Worm (Caenorhabditis elegans) whole organism, young adult: ENCODE results near the gene F58G11.4.

Experiments
- B0261.1 ChIP-seq: sonication (generic microtip); optimal IDR thresholded peaks from 2 replicates; lab custom pipeline; 2016; ENCODE audit warnings: mild to moderate bottlenecking, missing genetic modification characterization, moderate library complexity, missing compliant biosample characterization
- C17E4.6 ChIP-seq: fragments of 200-800 bp; sonication (Bioruptor generic); IDR thresholded peaks from 2 replicates; pipeline ENCODE4 v1.3.6; 2022; ENCODE audit warnings: missing genetic modification reagents, missing genetic modification characterization, missing compliant biosample characterization
- F33H1.4 ChIP-seq: fragments of 200-800 bp; sonication (Bioruptor generic); IDR thresholded peaks from 2 replicates; pipeline ENCODE4 v1.3.6; 2022; ENCODE audit warnings: missing genetic modification reagents, missing genetic modification characterization, missing compliant biosample characterization
- F39B2.1 ChIP-seq: fragments of 200-800 bp; sonication (Bioruptor generic); IDR thresholded peaks from 2 replicates; pipeline ENCODE4 v1.3.6; 2022; ENCODE audit warnings: missing genetic modification reagents, missing genetic modification characterization, missing compliant biosample characterization
- F49E8.2 ChIP-seq: sonication (generic microtip); optimal IDR thresholded peaks from 3 replicates; lab custom pipeline; 2017; ENCODE audit warnings: missing genetic modification characterization, mild to moderate bottlenecking, missing compliant biosample characterization, antibody characterized with exemption, moderate library complexity; ENCODE audit not compliant: insufficient read depth
- F57C9.4 ChIP-seq: sonication (generic microtip); optimal IDR thresholded peaks from 2 replicates; lab custom pipeline; 2017; ENCODE audit warnings: mild to moderate bottlenecking, missing genetic modification characterization, missing compliant biosample characterization
- K12H6.12 ChIP-seq: fragments of 200-800 bp; sonication (Bioruptor generic); optimal IDR thresholded peaks from 2 replicates; lab custom pipeline; 2018; ENCODE audit warnings: mild to moderate bottlenecking, missing genetic modification characterization, missing compliant biosample characterization
- T07F8.4 ChIP-seq: sonication (generic microtip); optimal IDR thresholded peaks from 2 replicates; lab custom pipeline; 2016; ENCODE audit warnings: mild to moderate bottlenecking, missing genetic modification characterization, moderate library complexity, missing compliant biosample characterization
- T26A5.8 ChIP-seq: sonication (generic microtip); optimal IDR thresholded peaks from 2 replicates; lab custom pipeline; 2016; ENCODE audit warnings: missing genetic modification characterization, missing compliant biosample characterization
- Y53G8AR.9 ChIP-seq: fragments of 200-800 bp; sonication (Bioruptor generic); conservative IDR thresholded peaks from 2 replicates; pipeline ENCODE4 v1.3.6; 2022; ENCODE audit warnings: missing genetic modification reagents, missing genetic modification characterization, missing compliant biosample characterization
- Y67H2A.10 ChIP-seq: fragments of 200-800 bp; sonication (Bioruptor generic); conservative IDR thresholded peaks from 2 replicates; pipeline ENCODE4 v1.3.6; 2022; ENCODE audit warnings: missing genetic modification reagents, missing genetic modification characterization, missing compliant biosample characterization
- ama-1 ChIP-seq, 3 experiments: fragments of 150-350 bp in 1 of 3; sonication (generic microtip) in 2 of 3; optimal IDR thresholded peaks; 2 replicates each; lab custom pipeline; 2014 to 2018; ENCODE audit warnings: missing biosample characterization in 2 of 3, missing genetic modification characterization in 2 of 3, missing genetic modification reagents in 2 of 3
- aptf-3 ChIP-seq: fragments of 200-800 bp; sonication (Bioruptor generic); IDR thresholded peaks from 2 replicates; pipeline ENCODE4 v1.3.6; 2022; ENCODE audit warnings: missing genetic modification characterization, missing compliant biosample characterization
- attf-3 ChIP-seq: fragments of 200-800 bp; sonication (Bioruptor generic); conservative IDR thresholded peaks from 2 replicates; pipeline ENCODE4 v1.3.6; 2022; ENCODE audit warnings: missing genetic modification reagents, missing genetic modification characterization, missing compliant biosample characterization
- bed-2 ChIP-seq: fragments of 200-800 bp; sonication (Bioruptor generic); IDR thresholded peaks from 2 replicates; pipeline ENCODE4 v1.3.6; 2022; ENCODE audit warnings: missing genetic modification reagents, missing genetic modification characterization, missing compliant biosample characterization
- ceh-58 ChIP-seq: fragments of 200-800 bp; sonication (Bioruptor generic); IDR thresholded peaks from 2 replicates; pipeline ENCODE4 v1.3.6; 2022; ENCODE audit warnings: missing genetic modification characterization, missing compliant biosample characterization
- ceh-79 ChIP-seq: sonication (generic microtip); optimal IDR thresholded peaks from 2 replicates; lab custom pipeline; 2017; ENCODE audit warnings: mild to moderate bottlenecking, missing genetic modification characterization, missing compliant biosample characterization
- ceh-91 ChIP-seq: fragments of 200-800 bp; sonication (Bioruptor generic); IDR thresholded peaks from 2 replicates; pipeline ENCODE4 v1.3.6; 2022; ENCODE audit warnings: missing genetic modification reagents, missing genetic modification characterization, missing compliant biosample characterization
- die-1 ChIP-seq: sonication (generic microtip); optimal IDR thresholded peaks from 2 replicates; lab custom pipeline; 2016; ENCODE audit warnings: missing genotype, mild to moderate bottlenecking, missing genetic modification characterization, missing compliant biosample characterization
- dox-1 ChIP-seq: fragments of 200-800 bp; sonication (Bioruptor generic); IDR thresholded peaks from 2 replicates; pipeline ENCODE4 v1.3.6; 2022; ENCODE audit warnings: missing genetic modification reagents, missing genetic modification characterization, missing compliant biosample characterization
- dpl-1 ChIP-seq: fragments of 150-350 bp; optimal IDR thresholded peaks from 2 replicates; lab custom pipeline; 2014; ENCODE audit warnings: missing biosample characterization, missing genetic modification reagents, missing genetic modification characterization
- gei-17 ChIP-seq: fragments of 200-800 bp; sonication (Bioruptor generic); optimal IDR thresholded peaks from 2 replicates; lab custom pipeline; 2018; ENCODE audit warnings: mild to moderate bottlenecking, missing genetic modification characterization, missing compliant biosample characterization
- hrde-1 ChIP-seq: sonication (generic microtip); optimal IDR thresholded peaks from 2 replicates; lab custom pipeline; 2016; ENCODE audit warnings: missing genetic modification characterization, mild to moderate bottlenecking, missing compliant biosample characterization, moderate library complexity, missing genotype, missing genetic modification reagents, borderline replicate concordance
- hsf-1 ChIP-seq: fragments of 200-800 bp; sonication (Bioruptor generic); IDR thresholded peaks from 2 replicates; pipeline ENCODE4 v1.3.6; 2022; ENCODE audit warnings: missing genetic modification reagents, missing genetic modification characterization, missing compliant biosample characterization
- let-607 ChIP-seq, 2 experiments: fragments of 200-800 bp in 1 of 2; sonication (Bioruptor generic) in 1 of 2; sonication (generic microtip) in 1 of 2; optimal IDR thresholded peaks; 2 replicates each; lab custom pipeline; 2016 to 2018; ENCODE audit warnings: mild to moderate bottlenecking in 2 of 2, missing compliant biosample characterization in 2 of 2, missing genetic modification characterization in 2 of 2, moderate library complexity in 2 of 2, missing genotype in 1 of 2
- lin-40 ChIP-seq: sonication (generic microtip); optimal IDR thresholded peaks from 2 replicates; lab custom pipeline; 2016; ENCODE audit warnings: missing genetic modification characterization, mild to moderate bottlenecking, missing compliant biosample characterization, missing genotype, missing genetic modification reagents
- lsl-1 ChIP-seq: fragments of 200-800 bp; sonication (Bioruptor generic); optimal IDR thresholded peaks from 2 replicates; lab custom pipeline; 2018; ENCODE audit warnings: mild to moderate bottlenecking, missing genetic modification characterization, moderate library complexity, missing compliant biosample characterization
- lsy-27 ChIP-seq: sonication (generic microtip); optimal IDR thresholded peaks from 2 replicates; lab custom pipeline; 2017; ENCODE audit warnings: missing genetic modification characterization, mild to moderate bottlenecking, missing compliant biosample characterization, antibody characterized with exemption, missing genotype, borderline replicate concordance; ENCODE audit not compliant: insufficient read depth
- madf-10 ChIP-seq: sonication (generic microtip); optimal IDR thresholded peaks from 2 replicates; lab custom pipeline; 2016; ENCODE audit warnings: mild to moderate bottlenecking, missing genetic modification characterization, missing compliant biosample characterization
- madf-3 ChIP-seq: fragments of 200-800 bp; sonication (Bioruptor generic); IDR thresholded peaks from 2 replicates; pipeline ENCODE4 v1.3.6; 2022; ENCODE audit warnings: missing genetic modification reagents, missing genetic modification characterization, missing compliant biosample characterization
- mel-28 ChIP-seq: sonication (generic microtip); optimal IDR thresholded peaks from 2 replicates; lab custom pipeline; 2016; ENCODE audit warnings: borderline replicate concordance, mild to moderate bottlenecking, missing genetic modification characterization, missing compliant biosample characterization
- mes-4 ChIP-seq: sonication (generic microtip); optimal IDR thresholded peaks from 2 replicates; lab custom pipeline; 2016; ENCODE audit warnings: missing genotype, missing genetic modification characterization, missing compliant biosample characterization
- mxl-1 ChIP-seq: sonication (generic microtip); optimal IDR thresholded peaks from 2 replicates; lab custom pipeline; 2016; ENCODE audit warnings: missing genetic modification characterization, missing compliant biosample characterization
- nhr-120 ChIP-seq: fragments of 200-800 bp; sonication (Bioruptor generic); IDR thresholded peaks from 2 replicates; pipeline ENCODE4 v1.3.6; 2022; ENCODE audit warnings: missing genetic modification characterization, missing compliant biosample characterization
- nhr-179 ChIP-seq: sonication (generic microtip); optimal IDR thresholded peaks from 2 replicates; lab custom pipeline; 2016; ENCODE audit warnings: mild to moderate bottlenecking, missing genetic modification characterization, missing compliant biosample characterization
- pha-4 ChIP-seq: fragments of 150-350 bp; sonication (generic microtip); optimal IDR thresholded peaks from 2 replicates; lab custom pipeline; 2014; ENCODE audit warnings: missing biosample characterization, missing genetic modification reagents, missing genetic modification characterization
- repo-1 ChIP-seq: sonication (generic microtip); optimal IDR thresholded peaks from 2 replicates; lab custom pipeline; 2017; ENCODE audit warnings: mild to moderate bottlenecking, missing genetic modification characterization, missing compliant biosample characterization
- sea-2 ChIP-seq: fragments of 200-800 bp; sonication (Bioruptor generic); IDR thresholded peaks from 2 replicates; pipeline ENCODE4 v1.3.6; 2022; ENCODE audit warnings: missing genetic modification characterization, missing compliant biosample characterization
- snpc-3.4 ChIP-seq: sonication (generic microtip); optimal IDR thresholded peaks from 2 replicates; lab custom pipeline; 2017; ENCODE audit warnings: missing genetic modification characterization, mild to moderate bottlenecking, missing compliant biosample characterization, antibody characterized with exemption, moderate library complexity, missing genotype, missing genetic modification reagents
- somi-1 ChIP-seq: fragments of 200-800 bp; sonication (Bioruptor generic); optimal IDR thresholded peaks from 2 replicates; lab custom pipeline; 2018; ENCODE audit warnings: mild to moderate bottlenecking, missing genetic modification characterization, missing compliant biosample characterization
- tbp1 ChIP-seq: fragments of 200-800 bp; sonication (Bioruptor generic); optimal IDR thresholded peaks from 2 replicates; lab custom pipeline; 2018; ENCODE audit warnings: mild to moderate bottlenecking, missing genetic modification characterization, missing compliant biosample characterization
- zfh-2 ChIP-seq: fragments of 200-800 bp; sonication (Bioruptor generic); conservative IDR thresholded peaks from 2 replicates; pipeline ENCODE4 v1.3.6; 2022; ENCODE audit warnings: missing genetic modification reagents, missing genetic modification characterization, missing compliant biosample characterization
- ztf-18 ChIP-seq: sonication (generic microtip); optimal IDR thresholded peaks from 2 replicates; lab custom pipeline; 2016; ENCODE audit warnings: missing genotype, mild to moderate bottlenecking, missing genetic modification characterization, missing compliant biosample characterization
- ztf-25 ChIP-seq: fragments of 200-800 bp; sonication (Bioruptor generic); IDR thresholded peaks from 2 replicates; pipeline ENCODE4 v1.3.6; 2022; ENCODE audit warnings: missing genetic modification reagents, missing genetic modification characterization, missing compliant biosample characterization
- ztf-28 ChIP-seq: fragments of 200-800 bp; sonication (Bioruptor generic); IDR thresholded peaks from 2 replicates; pipeline ENCODE4 v1.3.6; 2022; ENCODE audit warnings: missing genetic modification reagents, missing genetic modification characterization, missing compliant biosample characterization
- ztf-6 ChIP-seq: fragments of 200-800 bp; sonication (Bioruptor generic); IDR thresholded peaks from 2 replicates; pipeline ENCODE4 v1.3.6; 2022; ENCODE audit warnings: missing genetic modification reagents, missing genetic modification characterization, missing compliant biosample characterization

Gene F58G11.4

ce11 chrV:13711060-13711459, 38.7 kb downstream of the F58G11.4 start, which contains the start of gene srx-96:
srx-96 (plus strand) TSS chrV:13711360.
- no peak for TF ChIP-seq dpl-1 (GFP tag; lab: Kevin White, UChicago)
- TF ChIP-seq gei-17, result no peak
- no peak for TF ChIP-seq ceh-91 (GFP tag; lab: Robert Waterston, UW)
- TF ChIP-seq snpc-3.4 (tag; lab: Kevin White, UChicago), result no peak
- no peak for TF ChIP-seq T26A5.8
- TF ChIP-seq F39B2.1 (GFP tag; lab: Robert Waterston, UW), result no peak
- TF ChIP-seq mxl-1 (tag; lab: Kevin White, UChicago), result no peak
- no peak for TF ChIP-seq repo-1
- TF ChIP-seq, all 124 proteins: peak for 0

ce11 chrV:13715223-13715686, 42.9 kb downstream of the F58G11.4 start, which contains the start of gene zipt-9:
zipt-9 (minus strand) TSS chrV:13715273.
- TF ChIP-seq T26A5.8 (no peak), sea-2 (GFP tag; lab: Robert Waterston, UW) (no peak), dox-1 (peak; percentile 80), B0261.1 (tag; lab: Kevin White, UChicago) (no peak), die-1 (tag; lab: Kevin White, UChicago) (no peak), let-607 (tag; optimal IDR thresholded peaks at IDR 0.05; lab: Kevin White, UChicago) (peak in 1 of 2 experiments; percentile 44), ceh-58 (GFP tag; lab: Robert Waterston, UW) (no peak), lin-40 (tag; lab: Kevin White, UChicago) (no peak), T07F8.4 (tag; lab: Kevin White, UChicago) (no peak), zfh-2 (GFP tag; lab: Robert Waterston, UW) (no peak), aptf-3 (GFP tag; lab: Robert Waterston, UW) (no peak), ceh-79 (tag; lab: Kevin White, UChicago) (no peak), attf-3 (GFP tag; lab: Robert Waterston, UW) (peak; percentile 64; the same call in 1 of the 2 replicates), mel-28 (no peak), lsy-27 (tag; lab: Kevin White, UChicago) (no peak), K12H6.12 (tag; lab: Kevin White, UChicago) (peak; percentile 64), F49E8.2 (tag; lab: Kevin White, UChicago) (peak; percentile 22), pha-4 (tag; lab: Kevin White, UChicago) (no peak), mes-4 (no peak), madf-3 (GFP tag; lab: Robert Waterston, UW) (no peak), ztf-28 (GFP tag; lab: Robert Waterston, UW) (peak; percentile 66; the same call in 1 of the 2 replicates), Y67H2A.10 (GFP tag; lab: Robert Waterston, UW) (no peak), ztf-6 (GFP tag; lab: Robert Waterston, UW) (no peak), F33H1.4 (GFP tag; lab: Robert Waterston, UW) (peak; percentile 15; the same call in 1 of the 2 replicates), hrde-1 (tag; lab: Kevin White, UChicago) (no peak), ztf-25 (GFP tag; lab: Robert Waterston, UW) (0 out of 2 replicates have a peak, but pooled peaks have one; percentile 51), madf-10 (tag; lab: Kevin White, UChicago) (peak; percentile 60), lsl-1 (GFP tag; lab: Kevin White, UChicago) (peak; percentile 57), hsf-1 (GFP tag; lab: Robert Waterston, UW) (no peak), F57C9.4 (tag; lab: Kevin White, UChicago) (no peak), bed-2 (0 out of 2 replicates have a peak, but pooled peaks have one; percentile 44), nhr-120 (GFP tag; lab: Robert Waterston, UW) (no peak), ama-1 (optimal IDR thresholded peaks at IDR 0.05; lab: Kevin White, UChicago) (no peak), ama-1 (GFP tag; optimal IDR thresholded peaks at IDR 0.05; lab: Kevin White, UChicago) (no peak), Y53G8AR.9 (GFP tag; lab: Robert Waterston, UW) (no peak), ztf-18 (tag; lab: Kevin White, UChicago) (peak; percentile 68), tbp1 (GFP tag; lab: Kevin White, UChicago) (peak; percentile 36), C17E4.6 (GFP tag; lab: Robert Waterston, UW) (no peak), nhr-179 (tag; lab: Kevin White, UChicago) (no peak), somi-1 (peak; percentile 24)
